Fruit fly (Drosophila melanogaster) whole organism, adult: ENCODE measurements around the gene CG17738.

ENCODE experiments used
- CG5204 ChIP-seq: fragments of 200-800 bp; sonication (Bioruptor generic); optimal IDR thresholded peaks from 2 replicates; lab custom pipeline; 2016; ENCODE audit warnings: missing biosample characterization, missing genetic modification characterization
- Mnt ChIP-seq: fragments of 200-800 bp; sonication (Bioruptor generic); optimal IDR thresholded peaks from 2 replicates; lab custom pipeline; 2016; ENCODE audit warnings: missing biosample characterization, mild to moderate bottlenecking, missing genetic modification characterization
- cic ChIP-seq: fragments of 200-800 bp; sonication (Bioruptor generic); optimal IDR thresholded peaks from 2 replicates; lab custom pipeline; 2017; ENCODE audit warnings: missing biosample characterization, mild to moderate bottlenecking, missing genetic modification characterization, moderate library complexity
- kay ChIP-seq: fragments of 200-800 bp; sonication (Bioruptor generic); peaks from one replicate; lab custom pipeline; 2016; ENCODE audit warnings: missing biosample characterization, missing genetic modification characterization, borderline replicate concordance

DNA sequence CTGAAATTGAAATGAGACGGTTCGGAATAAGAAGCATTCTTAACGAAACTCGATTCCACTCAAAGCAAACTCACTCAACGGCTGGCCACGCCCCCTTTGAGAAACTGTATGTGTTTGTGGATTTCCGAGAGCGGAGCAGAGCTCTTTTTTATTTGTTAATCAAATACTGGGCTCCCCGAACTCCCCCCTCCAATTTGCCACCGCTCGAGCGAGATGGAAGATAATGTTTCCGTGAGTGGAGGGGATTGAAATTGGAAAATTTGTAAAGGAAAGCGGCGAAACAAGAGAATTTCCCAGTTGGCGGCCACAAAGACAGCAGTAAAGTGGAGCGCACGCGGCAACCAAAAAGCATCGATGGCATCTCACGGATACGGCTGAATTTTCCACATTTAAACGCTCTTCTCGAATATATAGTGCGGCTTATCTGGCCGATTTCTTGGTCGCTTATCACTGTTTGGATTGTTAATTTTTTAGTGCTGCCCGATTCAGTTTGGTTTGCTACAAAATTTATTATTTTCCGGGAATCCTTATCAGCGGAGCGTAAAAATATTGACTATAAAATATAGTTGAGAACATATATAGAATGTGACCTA, 26.1 kb upstream of the CG17738 start:
- TF ChIP-seq kay (GFP tag; lab: Kevin White, UChicago) (no peak), cic (no peak), Mnt (GFP tag; lab: Kevin White, UChicago) (no peak), CG5204 (no peak)
